Worm (Caenorhabditis elegans) whole organism, young adult: ENCODE measurements around the gene F59A6.11.
A peak's percentile ranks its signal among the peaks of the same experiment; 100 is the strongest.

ENCODE experiments used
- D2030.7 ChIP-seq: fragments of 200-800 bp; sonication (Bioruptor generic); IDR thresholded peaks from 2 replicates; pipeline ENCODE4 v1.3.6; 2022; ENCODE audit warnings: missing genetic modification reagents, missing genetic modification characterization, missing compliant biosample characterization
- F23B12.7 ChIP-seq: sonication (generic microtip); optimal IDR thresholded peaks from 2 replicates; lab custom pipeline; 2017; ENCODE audit warnings: missing genetic modification characterization, mild to moderate bottlenecking, missing compliant biosample characterization, antibody characterized with exemption, moderate library complexity; ENCODE audit not compliant: insufficient read depth
- F49E8.2 ChIP-seq: sonication (generic microtip); optimal IDR thresholded peaks from 3 replicates; lab custom pipeline; 2017; ENCODE audit warnings: missing genetic modification characterization, mild to moderate bottlenecking, missing compliant biosample characterization, antibody characterized with exemption, moderate library complexity; ENCODE audit not compliant: insufficient read depth
- K12H6.12 ChIP-seq: fragments of 200-800 bp; sonication (Bioruptor generic); optimal IDR thresholded peaks from 2 replicates; lab custom pipeline; 2018; ENCODE audit warnings: mild to moderate bottlenecking, missing genetic modification characterization, missing compliant biosample characterization
- T26A5.8 ChIP-seq: sonication (generic microtip); optimal IDR thresholded peaks from 2 replicates; lab custom pipeline; 2016; ENCODE audit warnings: missing genetic modification characterization, missing compliant biosample characterization
- Y53G8AR.9 ChIP-seq: fragments of 200-800 bp; sonication (Bioruptor generic); conservative IDR thresholded peaks from 2 replicates; pipeline ENCODE4 v1.3.6; 2022; ENCODE audit warnings: missing genetic modification reagents, missing genetic modification characterization, missing compliant biosample characterization
- ama-1 ChIP-seq, 3 experiments: fragments of 150-350 bp in 1 of 3; sonication (generic microtip) in 2 of 3; optimal IDR thresholded peaks; 2 replicates each; lab custom pipeline; 2014 to 2018; ENCODE audit warnings: missing biosample characterization in 2 of 3, missing genetic modification characterization in 2 of 3, missing genetic modification reagents in 2 of 3
- aptf-2 ChIP-seq: fragments of 200-800 bp; sonication (Bioruptor generic); conservative IDR thresholded peaks from 2 replicates; pipeline ENCODE4 v1.3.6; 2022; ENCODE audit warnings: missing genetic modification reagents, missing genetic modification characterization, missing compliant biosample characterization
- attf-3 ChIP-seq: fragments of 200-800 bp; sonication (Bioruptor generic); conservative IDR thresholded peaks from 2 replicates; pipeline ENCODE4 v1.3.6; 2022; ENCODE audit warnings: missing genetic modification reagents, missing genetic modification characterization, missing compliant biosample characterization
- attf-5 ChIP-seq: fragments of 200-800 bp; sonication (Bioruptor generic); optimal IDR thresholded peaks from 2 replicates; lab custom pipeline; 2018; ENCODE audit warnings: mild to moderate bottlenecking, missing genetic modification characterization, missing compliant biosample characterization
- bed-2 ChIP-seq: fragments of 200-800 bp; sonication (Bioruptor generic); IDR thresholded peaks from 2 replicates; pipeline ENCODE4 v1.3.6; 2022; ENCODE audit warnings: missing genetic modification reagents, missing genetic modification characterization, missing compliant biosample characterization
- ceh-100 ChIP-seq: fragments of 200-800 bp; sonication (Bioruptor generic); IDR thresholded peaks from 2 replicates; pipeline ENCODE4 v1.3.6; 2022; ENCODE audit warnings: missing genetic modification reagents, missing genetic modification characterization, missing compliant biosample characterization
- ceh-27 ChIP-seq: fragments of 200-800 bp; sonication (Bioruptor generic); optimal IDR thresholded peaks from 2 replicates; lab custom pipeline; 2018; ENCODE audit warnings: mild to moderate bottlenecking, missing genetic modification characterization, moderate library complexity, missing compliant biosample characterization
- dox-1 ChIP-seq: fragments of 200-800 bp; sonication (Bioruptor generic); IDR thresholded peaks from 2 replicates; pipeline ENCODE4 v1.3.6; 2022; ENCODE audit warnings: missing genetic modification reagents, missing genetic modification characterization, missing compliant biosample characterization
- dpl-1 ChIP-seq: fragments of 150-350 bp; optimal IDR thresholded peaks from 2 replicates; lab custom pipeline; 2014; ENCODE audit warnings: missing biosample characterization, missing genetic modification reagents, missing genetic modification characterization
- ets-4 ChIP-seq: fragments of 200-800 bp; sonication (Bioruptor generic); optimal IDR thresholded peaks from 2 replicates; lab custom pipeline; 2018; ENCODE audit warnings: mild to moderate bottlenecking, missing genetic modification characterization, missing compliant biosample characterization
- hmg-1.2 ChIP-seq: fragments of 200-800 bp; sonication (Bioruptor generic); IDR thresholded peaks from 2 replicates; pipeline ENCODE4 v1.3.6; 2022; ENCODE audit warnings: missing genetic modification reagents, missing genetic modification characterization, missing compliant biosample characterization
- hrde-1 ChIP-seq: sonication (generic microtip); optimal IDR thresholded peaks from 2 replicates; lab custom pipeline; 2016; ENCODE audit warnings: missing genetic modification characterization, mild to moderate bottlenecking, missing compliant biosample characterization, moderate library complexity, missing genotype, missing genetic modification reagents, borderline replicate concordance
- lin-35 ChIP-seq, 3 experiments: fragments of 150-350 bp in 2 of 3; sonication (generic microtip) in 1 of 3; optimal IDR thresholded peaks; 2 replicates each; lab custom pipeline; 2014 to 2018; ENCODE audit warnings: missing biosample characterization in 3 of 3, missing genetic modification characterization in 3 of 3, missing genetic modification reagents in 3 of 3
- lin-40 ChIP-seq: sonication (generic microtip); optimal IDR thresholded peaks from 2 replicates; lab custom pipeline; 2016; ENCODE audit warnings: missing genetic modification characterization, mild to moderate bottlenecking, missing compliant biosample characterization, missing genotype, missing genetic modification reagents
- lsl-1 ChIP-seq: fragments of 200-800 bp; sonication (Bioruptor generic); optimal IDR thresholded peaks from 2 replicates; lab custom pipeline; 2018; ENCODE audit warnings: mild to moderate bottlenecking, missing genetic modification characterization, moderate library complexity, missing compliant biosample characterization
- madf-10 ChIP-seq: sonication (generic microtip); optimal IDR thresholded peaks from 2 replicates; lab custom pipeline; 2016; ENCODE audit warnings: mild to moderate bottlenecking, missing genetic modification characterization, missing compliant biosample characterization
- mcd-1 ChIP-seq: fragments of 200-800 bp; sonication (Bioruptor generic); IDR thresholded peaks from 2 replicates; pipeline ENCODE4 v1.3.6; 2022; ENCODE audit warnings: missing genetic modification reagents, missing genetic modification characterization, missing compliant biosample characterization
- nfya-1 ChIP-seq: sonication (generic microtip); optimal IDR thresholded peaks from 2 replicates; lab custom pipeline; 2017; ENCODE audit warnings: antibody characterized with exemption, missing compliant biosample characterization, missing genetic modification characterization, borderline replicate concordance; ENCODE audit not compliant: insufficient read depth
- nhr-80 ChIP-seq: sonication (generic microtip); optimal IDR thresholded peaks from 2 replicates; lab custom pipeline; 2016; ENCODE audit warnings: missing genetic modification characterization, missing compliant biosample characterization
- pbrm-1 ChIP-seq: fragments of 200-800 bp; sonication (Bioruptor generic); IDR thresholded peaks from 2 replicates; pipeline ENCODE4 v1.3.6; 2022; ENCODE audit warnings: missing genetic modification reagents, missing genetic modification characterization, missing compliant biosample characterization
- pha-4 ChIP-seq: fragments of 150-350 bp; sonication (generic microtip); optimal IDR thresholded peaks from 2 replicates; lab custom pipeline; 2014; ENCODE audit warnings: missing biosample characterization, missing genetic modification reagents, missing genetic modification characterization
- rcor-1 ChIP-seq: fragments of 200-800 bp; sonication (Bioruptor generic); IDR thresholded peaks from 2 replicates; pipeline ENCODE4 v1.3.6; 2022; ENCODE audit warnings: missing genetic modification reagents, missing genetic modification characterization, missing compliant biosample characterization
- rpc-1 ChIP-seq, 2 experiments: fragments of 150-350 bp in 1 of 2; sonication (generic microtip) in 1 of 2; optimal IDR thresholded peaks; 2 replicates each; lab custom pipeline; 2014 to 2018; ENCODE audit warnings: missing biosample characterization in 1 of 2, missing genetic modification characterization in 1 of 2, missing genetic modification reagents in 1 of 2, missing genotype in 1 of 2
- sea-2 ChIP-seq: fragments of 200-800 bp; sonication (Bioruptor generic); IDR thresholded peaks from 2 replicates; pipeline ENCODE4 v1.3.6; 2022; ENCODE audit warnings: missing genetic modification characterization, missing compliant biosample characterization
- snpc-1.3 ChIP-seq: sonication (generic microtip); optimal IDR thresholded peaks from 2 replicates; lab custom pipeline; 2017; ENCODE audit warnings: missing genetic modification characterization, mild to moderate bottlenecking, missing compliant biosample characterization, antibody characterized with exemption, moderate library complexity, missing genotype, missing genetic modification reagents; ENCODE audit not compliant: insufficient read depth
- snpc-4 ChIP-seq, 5 experiments: fragments of 150-350 bp in 1 of 5; sonication (generic microtip) in 4 of 5; optimal IDR thresholded peaks; 2 replicates each; lab custom pipeline; 2014 to 2018; ENCODE audit warnings: missing genetic modification characterization in 5 of 5, missing biosample characterization in 3 of 5, antibody characterized with exemption in 2 of 5, mild to moderate bottlenecking in 2 of 5, missing compliant biosample characterization in 2 of 5, missing genotype in 2 of 5, moderate library complexity in 2 of 5, missing genetic modification reagents in 1 of 5
- unc-130 ChIP-seq: sonication (generic microtip); optimal IDR thresholded peaks from 2 replicates; lab custom pipeline; 2016; ENCODE audit warnings: missing genetic modification reagents, missing genetic modification characterization, missing compliant biosample characterization
- ztf-18 ChIP-seq: sonication (generic microtip); optimal IDR thresholded peaks from 2 replicates; lab custom pipeline; 2016; ENCODE audit warnings: missing genotype, mild to moderate bottlenecking, missing genetic modification characterization, missing compliant biosample characterization
- ztf-3 ChIP-seq: fragments of 200-800 bp; sonication (Bioruptor generic); optimal IDR thresholded peaks from 2 replicates; lab custom pipeline; 2018; ENCODE audit warnings: mild to moderate bottlenecking, missing genetic modification characterization, missing compliant biosample characterization

Gene F59A6.11

ce11 chrII:4967636-4968035, 30.9 kb downstream of the F59A6.11 start:
- TF ChIP-seq ztf-3 (GFP tag; lab: Kevin White, UChicago) (no peak), nhr-80 (tag; lab: Kevin White, UChicago) (peak; percentile 81)

- TF ChIP-seq rpc-1 (optimal IDR thresholded peaks at IDR 0.05; lab: Kevin White, UChicago) (no peak), rpc-1 (tag; optimal IDR thresholded peaks at IDR 0.05; lab: Kevin White, UChicago) (no peak), D2030.7 (GFP tag; lab: Robert Waterston, UW) (no peak), bed-2 (GFP tag; lab: Robert Waterston, UW) (no peak)
These were observed 32.0 kb downstream of the F59A6.11 start for ce11 chrII:4966576-4966975.

- TF ChIP-seq pbrm-1 (GFP tag; lab: Robert Waterston, UW) (no peak), nhr-80 (tag; lab: Kevin White, UChicago) (peak; percentile 45)
These were observed 37.9 kb downstream of the F59A6.11 start for ce11 chrII:4960690-4961089.

- TF ChIP-seq hmg-1.2 (GFP tag; lab: Robert Waterston, UW), result peak; percentile 15; the same call in 1 of the 2 replicates
- TF ChIP-seq hrde-1 (tag; lab: Kevin White, UChicago), result no peak
These were observed 38.8 kb downstream of the F59A6.11 start, which contains the start of gene ulp-2 for ce11 chrII:4959719-4960118. Gene ulp-2 (minus strand): TSS chrII:4959876.

ce11 chrII:4955353-4955752, 43.2 kb downstream of the F59A6.11 start, which contains the start of gene pbs-3:
Gene pbs-3 (minus strand): TSS chrII:4955427.
- TF ChIP-seq lin-40, result no peak
- peak; percentile 48 for TF ChIP-seq F49E8.2 (tag; lab: Kevin White, UChicago)
- TF ChIP-seq mcd-1 (GFP tag; lab: Robert Waterston, UW), result peak; percentile 64
- no peak for TF ChIP-seq ama-1 (optimal IDR thresholded peaks at IDR 0.05; lab: Kevin White, UChicago)
- no peak for TF ChIP-seq ama-1 (GFP tag; optimal IDR thresholded peaks at IDR 0.05; lab: Kevin White, UChicago)
- TF ChIP-seq dox-1 (GFP tag; lab: Robert Waterston, UW), result peak; percentile 53; the same call in 1 of the 2 replicates
- TF ChIP-seq lsl-1 (GFP tag; lab: Kevin White, UChicago), result peak; percentile 30
- peak; percentile 5; the same call in 1 of the 2 replicates for TF ChIP-seq hmg-1.2 (GFP tag; lab: Robert Waterston, UW)
- TF ChIP-seq madf-10, result no peak
- peak; percentile 41; the same call in 1 of the 2 replicates for TF ChIP-seq pbrm-1 (GFP tag; lab: Robert Waterston, UW)
- peak; percentile 25 for TF ChIP-seq ceh-27 (GFP tag; lab: Kevin White, UChicago)
- no peak for TF ChIP-seq nfya-1 (tag; lab: Kevin White, UChicago)
- TF ChIP-seq rcor-1, result peak; percentile 33; the same call in 1 of the 2 replicates
- peak; percentile 44 for TF ChIP-seq nhr-80 (tag; lab: Kevin White, UChicago)
- TF ChIP-seq attf-5, result peak; percentile 81
- TF ChIP-seq dpl-1, result peak; percentile 7
- TF ChIP-seq T26A5.8 (tag; lab: Kevin White, UChicago), result no peak
- 0 out of 2 replicates have a peak, but pooled peaks have one; percentile 44 for TF ChIP-seq aptf-2 (GFP tag; lab: Robert Waterston, UW)
- TF ChIP-seq snpc-1.3, result peak; percentile 34
- peak; percentile 61 for TF ChIP-seq D2030.7 (GFP tag; lab: Robert Waterston, UW)
- TF ChIP-seq unc-130 (GFP tag; lab: Kevin White, UChicago), result peak; percentile 9
- TF ChIP-seq pha-4 (tag; lab: Kevin White, UChicago), result peak; percentile 13
- no peak for TF ChIP-seq ztf-18 (tag; lab: Kevin White, UChicago)
- peak; percentile 1 for TF ChIP-seq rpc-1 (optimal IDR thresholded peaks at IDR 0.05; lab: Kevin White, UChicago)
- no peak for TF ChIP-seq rpc-1 (tag; optimal IDR thresholded peaks at IDR 0.05; lab: Kevin White, UChicago)
- peak in 1 of 3 experiments; percentile 27 for TF ChIP-seq lin-35 (GFP tag; optimal IDR thresholded peaks at IDR 0.05; lab: Kevin White, UChicago)
- peak; percentile 93 for TF ChIP-seq ceh-100 (GFP tag; lab: Robert Waterston, UW)
- peak; percentile 31; the same call in 1 of the 2 replicates for TF ChIP-seq Y53G8AR.9 (GFP tag; lab: Robert Waterston, UW)
- TF ChIP-seq F23B12.7, result peak; percentile 85
- no peak for TF ChIP-seq sea-2 (GFP tag; lab: Robert Waterston, UW)
- 0 out of 2 replicates have a peak, but pooled peaks have one; percentile 47 for TF ChIP-seq attf-3 (GFP tag; lab: Robert Waterston, UW)
- no peak for TF ChIP-seq snpc-4 (GFP tag; optimal IDR thresholded peaks at IDR 0.05; lab: Kevin White, UChicago)
- peak in 1 of 4 experiments; percentile 16 for TF ChIP-seq snpc-4 (tag; optimal IDR thresholded peaks at IDR 0.05; lab: Kevin White, UChicago)
- peak; percentile 19 for TF ChIP-seq K12H6.12
- no peak for TF ChIP-seq ets-4 (GFP tag; lab: Kevin White, UChicago)
